Worm (Caenorhabditis elegans): ENCODE measurements around the gene K12H6.2.

- no peak for TF ChIP-seq W03F9.2 (tag; optimal IDR thresholded peaks at IDR 0.05)
- TF ChIP-seq dao-5 (tag; optimal IDR thresholded peaks at IDR 0.05): no peak
These were observed 14.8 kb upstream of the K12H6.2 start for ce11 chrII:2830144-2830543.
